Fruit fly (Drosophila melanogaster): ENCODE measurements around the gene CG15529.

- TF ChIP-seq usp (GFP tag; optimal IDR thresholded peaks at IDR 0.05) (no peak), EcR (GFP tag; optimal IDR thresholded peaks at IDR 0.05) (no peak)
Measured at dm6 chr3R:30193826-30194225, 42.0 kb downstream of the CG15529 start.
